Fruit fly (Drosophila melanogaster): Measurements from ENCODE around the gene nSyb.

- TF ChIP-seq Snoo (tag; optimal IDR thresholded peaks at IDR 0.05): no peak
- no peak for TF ChIP-seq CG14655 (GFP tag; optimal IDR thresholded peaks at IDR 0.05)
- no peak for TF ChIP-seq Ets98B (GFP tag; IDR thresholded peaks at IDR 0.05)
- TF ChIP-seq CG34367 (tag; optimal IDR thresholded peaks at IDR 0.05): no peak
- no peak for TF ChIP-seq CG9948 (tag; optimal IDR thresholded peaks at IDR 0.05)
- TF ChIP-seq CG13204 (GFP tag; optimal IDR thresholded peaks at IDR 0.05): no peak
- TF ChIP-seq EcR (GFP tag; optimal IDR thresholded peaks at IDR 0.05): no peak
- no peak for TF ChIP-seq CG10348 (GFP tag; IDR thresholded peaks at IDR 0.05)
Observed at dm6 chr3L:1647276-1647919, 9.8 kb upstream of the nSyb start, which contains the start of the genes CG17249 and Bro.

Measured in whole organism, pupa.